Worm (Caenorhabditis elegans): ENCODE measurements around the gene spp-19.

The spp-19 gene

ce11 chrV:6561592-6561991 is at the start of gene spp-19:
spp-19 (minus strand) TSS chrV:6561692.
- TF ChIP-seq Y5F2A.4 (GFP tag; optimal IDR thresholded peaks at IDR 0.05) (no peak), nhr-76 (tag; optimal IDR thresholded peaks at IDR 0.05) (no peak), unc-130 (GFP tag; optimal IDR thresholded peaks at IDR 0.05) (no peak), ZK337.2 (GFP tag; IDR thresholded peaks at IDR 0.05) (no peak)

ce11 chrV:6611058-6611457 is 49.6 kb upstream of the spp-19 start, which contains the start of gene gon-14:
gon-14 (minus strand) TSS chrV:6611158.
- TF ChIP-seq Y48G9A.11 (GFP tag; IDR thresholded peaks at IDR 0.05), result no peak
- TF ChIP-seq ceh-28 (tag; optimal IDR thresholded peaks at IDR 0.05), result no peak
- TF ChIP-seq pqm-1 (tag; optimal IDR thresholded peaks at IDR 0.05), result no peak
- TF ChIP-seq mep-1 (tag; optimal IDR thresholded peaks at IDR 0.05), result no peak
- TF ChIP-seq ZK546.5 (tag; optimal IDR thresholded peaks at IDR 0.05), result no peak
- no peak for TF ChIP-seq spr-3 (GFP tag; optimal IDR thresholded peaks at IDR 0.05)

- TF ChIP-seq pqm-1 (tag; optimal IDR thresholded peaks at IDR 0.05) (peak; percentile 11), ceh-28 (tag; optimal IDR thresholded peaks at IDR 0.05) (no peak), madf-9 (GFP tag; conservative IDR thresholded peaks at IDR 0.05) (no peak), hlh-11 (tag; optimal IDR thresholded peaks at IDR 0.05) (peak; percentile 31), nhr-28 (tag; optimal IDR thresholded peaks at IDR 0.05) (no peak), mes-2 (tag; optimal IDR thresholded peaks at IDR 0.05; ENCODE audit: poor library complexity, severe bottlenecking) (peak; percentile 25), dpl-1 (GFP tag; optimal IDR thresholded peaks at IDR 0.05) (peak; percentile 11), lsy-2 (tag; optimal IDR thresholded peaks at IDR 0.05) (peak in 1 of 2 experiments; percentile 46), ces-1 (GFP tag; optimal IDR thresholded peaks at IDR 0.05) (no peak), aly-2 (tag; optimal IDR thresholded peaks at IDR 0.05) (no peak), dmd-6 (GFP tag; IDR thresholded peaks at IDR 0.05) (peak; percentile 24; the same call in 1 of the 2 replicates), attf-4 (tag; optimal IDR thresholded peaks at IDR 0.05) (no peak), daf-16 (GFP tag; optimal IDR thresholded peaks at IDR 0.05) (no peak), daf-16 (tag; optimal IDR thresholded peaks at IDR 0.05) (peak; percentile 62), snpc-1.2 (GFP tag; IDR thresholded peaks at IDR 0.05) (0 out of 2 replicates have a peak, but pooled peaks have one; percentile 41), dve-1 (tag; optimal IDR thresholded peaks at IDR 0.05; ENCODE audit: insufficient read depth) (peak; percentile 47)
Observed at ce11 chrV:6606197-6606596, 44.7 kb upstream of the spp-19 start.

- no peak for TF ChIP-seq nhr-102 (tag; optimal IDR thresholded peaks at IDR 0.05)
- no peak for TF ChIP-seq mxl-3 (GFP tag; optimal IDR thresholded peaks at IDR 0.05)
- no peak for TF ChIP-seq nhr-111 (GFP tag; optimal IDR thresholded peaks at IDR 0.05)
- no peak for TF ChIP-seq snpc-4 (tag; optimal IDR thresholded peaks at IDR 0.05)
- no peak for TF ChIP-seq F10B5.3 (tag; optimal IDR thresholded peaks at IDR 0.05)
Observed at ce11 chrV:6605275-6605674, 43.8 kb upstream of the spp-19 start, which contains the start of gene ZK1055.7. ZK1055.7 (minus strand) TSS chrV:6605375.

ce11 chrV:6602556-6603062 is 41.1 kb upstream of the spp-19 start, which contains the start of gene ZK1055.6:
ZK1055.6 (minus strand) TSS chrV:6602606.
- TF ChIP-seq arid-1 (GFP tag; conservative IDR thresholded peaks at IDR 0.05) (no peak), aha-1 (tag) (peak; percentile 18), unc-62 (GFP tag; optimal IDR thresholded peaks at IDR 0.05 in 1 of 2) (peak in 1 of 2 experiments; percentile 93), unc-62 (tag; optimal IDR thresholded peaks at IDR 0.05) (no peak), ztf-11 (tag; optimal IDR thresholded peaks at IDR 0.05) (no peak), lin-29 (GFP tag; IDR thresholded peaks at IDR 0.05) (no peak)

Measured in whole organism, L4 larva.